Fruit fly (Drosophila melanogaster) whole organism, embryonic: ENCODE results near the gene CG9018.
A peak's percentile ranks its signal among the peaks of the same experiment; 100 is the strongest.

Experiments
- Abd-B ChIP-seq: fragments of 200-800 bp; sonication (Bioruptor generic); optimal IDR thresholded peaks from 2 replicates; lab custom pipeline; 2018; ENCODE audit warnings: missing biosample characterization, mild to moderate bottlenecking, missing genetic modification characterization, moderate library complexity
- BEAF-32 ChIP-seq: fragments of 200-800 bp; sonication (Bioruptor generic); optimal IDR thresholded peaks from 3 replicates; lab custom pipeline; 2017; ENCODE audit warnings: missing biosample characterization, missing genetic modification characterization, mild to moderate bottlenecking, moderate library complexity, missing genetic modification reagents
- CG10366 ChIP-seq: fragments of 200-800 bp; sonication (Bioruptor generic); IDR thresholded peaks from 2 replicates; pipeline ENCODE4 v1.3.6; 2022; ENCODE audit warnings: missing biosample characterization, missing genetic modification characterization
- CG10431 ChIP-seq: fragments of 200-800 bp; sonication (Bioruptor generic); optimal IDR thresholded peaks from 3 replicates; lab custom pipeline; 2018; ENCODE audit warnings: missing biosample characterization, mild to moderate bottlenecking, missing genetic modification characterization
- CG11504 ChIP-seq: fragments of 200-800 bp; sonication (Bioruptor generic); optimal IDR thresholded peaks from 3 replicates; lab custom pipeline; 2019; ENCODE audit warnings: missing biosample characterization, mild to moderate bottlenecking, missing genetic modification characterization, moderate library complexity
- CG13775 ChIP-seq: fragments of 200-800 bp; sonication (Bioruptor generic); optimal IDR thresholded peaks from 3 replicates; lab custom pipeline; 2017; ENCODE audit warnings: missing biosample characterization, mild to moderate bottlenecking, missing genetic modification characterization
- CG14667 ChIP-seq: fragments of 200-800 bp; sonication (Bioruptor generic); IDR thresholded peaks from 2 replicates; pipeline ENCODE4 v1.3.6; 2022; ENCODE audit warnings: missing biosample characterization, missing genetic modification characterization
- CG1529 ChIP-seq: fragments of 200-800 bp; sonication (Bioruptor generic); optimal IDR thresholded peaks from 3 replicates; lab custom pipeline; 2018; ENCODE audit warnings: missing biosample characterization, missing genetic modification characterization
- CG15514 ChIP-seq: fragments of 200-800 bp; sonication (Bioruptor generic); optimal IDR thresholded peaks from 3 replicates; lab custom pipeline; 2017; ENCODE audit warnings: missing biosample characterization, missing genetic modification characterization, mild to moderate bottlenecking, moderate library complexity, missing genetic modification reagents
- CG16813 ChIP-seq: fragments of 200-800 bp; sonication (Bioruptor generic); IDR thresholded peaks from 3 replicates; pipeline ENCODE4 v1.3.6; 2022; ENCODE audit warnings: missing biosample characterization, missing genetic modification characterization; ENCODE audit not compliant: partially characterized antibody
- CG2199 ChIP-seq: fragments of 200-800 bp; sonication (Bioruptor generic); IDR thresholded peaks from 3 replicates; pipeline ENCODE4 v1.3.6; 2022; ENCODE audit warnings: missing biosample characterization, missing genetic modification characterization
- CG2678 ChIP-seq: fragments of 200-800 bp; sonication (Bioruptor generic); optimal IDR thresholded peaks from 3 replicates; lab custom pipeline; 2019; ENCODE audit warnings: missing biosample characterization, mild to moderate bottlenecking, missing genetic modification characterization, moderate library complexity
- CG30431 ChIP-seq: fragments of 200-800 bp; sonication (Bioruptor generic); optimal IDR thresholded peaks from 2 replicates; lab custom pipeline; 2017; ENCODE audit warnings: missing biosample characterization, missing genetic modification characterization
- CG33213 ChIP-seq: fragments of 200-800 bp; sonication (Bioruptor generic); optimal IDR thresholded peaks from 3 replicates; lab custom pipeline; 2016; ENCODE audit warnings: missing biosample characterization, missing genetic modification characterization
- CG3838 ChIP-seq: fragments of 200-800 bp; sonication (Bioruptor generic); optimal IDR thresholded peaks from 3 replicates; lab custom pipeline; 2016; ENCODE audit warnings: missing biosample characterization, missing genetic modification characterization
- CG3847 ChIP-seq: fragments of 200-800 bp; sonication (Bioruptor generic); IDR thresholded peaks from 2 replicates; pipeline ENCODE4 v1.3.6; 2022; ENCODE audit warnings: missing biosample characterization, missing genetic modification characterization
- CG4730 ChIP-seq: fragments of 200-800 bp; sonication (Bioruptor generic); IDR thresholded peaks from 2 replicates; pipeline ENCODE4 v1.3.6; 2022; ENCODE audit warnings: missing biosample characterization, missing genetic modification characterization
- CG5180 ChIP-seq: fragments of 200-800 bp; sonication (Bioruptor generic); optimal IDR thresholded peaks from 3 replicates; lab custom pipeline; 2017; ENCODE audit warnings: missing biosample characterization, missing genetic modification characterization, mild to moderate bottlenecking, moderate library complexity, missing genetic modification reagents
- CG6689 ChIP-seq: fragments of 200-800 bp; sonication (Bioruptor generic); IDR thresholded peaks from 2 replicates; pipeline ENCODE4 v1.3.6; 2022; ENCODE audit warnings: missing biosample characterization, missing genetic modification characterization
- CG6791 ChIP-seq: fragments of 200-800 bp; sonication (Bioruptor generic); IDR thresholded peaks from 3 replicates; pipeline ENCODE4 v1.3.6; 2022; ENCODE audit warnings: missing biosample characterization, missing genetic modification characterization; ENCODE audit not compliant: partially characterized antibody
- CG8089 ChIP-seq: fragments of 200-800 bp; sonication (Bioruptor generic); optimal IDR thresholded peaks from 3 replicates; lab custom pipeline; 2016; ENCODE audit warnings: missing biosample characterization, missing genetic modification characterization
- CG8388 ChIP-seq: fragments of 200-800 bp; sonication (Bioruptor generic); optimal IDR thresholded peaks from 2 replicates; lab custom pipeline; 2019; ENCODE audit warnings: missing biosample characterization, mild to moderate bottlenecking, missing genetic modification characterization, moderate library complexity
- Dek ChIP-seq: fragments of 200-800 bp; sonication (Bioruptor generic); optimal IDR thresholded peaks from 3 replicates; lab custom pipeline; 2019; ENCODE audit warnings: missing biosample characterization, mild to moderate bottlenecking, missing genetic modification characterization, moderate library complexity
- Ets97D ChIP-seq: fragments of 200-800 bp; sonication (Bioruptor generic); optimal IDR thresholded peaks from 3 replicates; lab custom pipeline; 2016; ENCODE audit warnings: missing biosample characterization, missing genetic modification characterization
- HmgD ChIP-seq: fragments of 200-800 bp; sonication (Bioruptor generic); optimal IDR thresholded peaks from 3 replicates; lab custom pipeline; 2016; ENCODE audit warnings: missing biosample characterization, missing genetic modification characterization
- Hr51 ChIP-seq, 2 experiments: fragments of 200-800 bp; sonication (Bioruptor generic); optimal IDR thresholded peaks; 2 replicates in 1 of 2; 3 replicates in 1 of 2; lab custom pipeline; 2016 to 2018; ENCODE audit warnings: missing biosample characterization in 2 of 2, missing genetic modification characterization in 2 of 2, mild to moderate bottlenecking in 1 of 2, moderate library complexity in 1 of 2
- MBD-R2 ChIP-seq: fragments of 200-800 bp; sonication (Bioruptor generic); IDR thresholded peaks from 2 replicates; pipeline ENCODE4 v1.3.6; 2022; ENCODE audit warnings: missing biosample characterization, missing genetic modification characterization
- Optix ChIP-seq: fragments of 200-800 bp; sonication (Bioruptor generic); IDR thresholded peaks from 3 replicates; pipeline ENCODE4 v1.3.6; 2022; ENCODE audit warnings: missing biosample characterization, missing genetic modification characterization
- Scr ChIP-seq: fragments of 200-800 bp; sonication (Bioruptor generic); IDR thresholded peaks from 2 replicates; pipeline ENCODE4 v1.3.6; 2022; ENCODE audit warnings: missing biosample characterization, missing genetic modification characterization; ENCODE audit not compliant: partially characterized antibody
- ab ChIP-seq: fragments of 200-800 bp; sonication (Bioruptor generic); optimal IDR thresholded peaks from 2 replicates; lab custom pipeline; 2016; ENCODE audit warnings: missing biosample characterization, missing genetic modification characterization
- aop ChIP-seq: fragments of 200-800 bp; sonication (Bioruptor generic); IDR thresholded peaks from 2 replicates; pipeline ENCODE4 v1.3.6; 2022; ENCODE audit warnings: missing biosample characterization, missing genetic modification characterization
- ato ChIP-seq: fragments of 200-800 bp; sonication (Bioruptor generic); IDR thresholded peaks from 2 replicates; pipeline ENCODE4 v1.3.6; 2022; ENCODE audit warnings: missing biosample characterization, missing genetic modification characterization; ENCODE audit not compliant: partially characterized antibody
- cg ChIP-seq: fragments of 200-800 bp; sonication (Bioruptor generic); optimal IDR thresholded peaks from 3 replicates; lab custom pipeline; 2019; ENCODE audit warnings: missing biosample characterization, mild to moderate bottlenecking, missing genetic modification characterization, moderate library complexity
- cwo ChIP-seq: fragments of 200-800 bp; sonication (Bioruptor generic); optimal IDR thresholded peaks from 3 replicates; lab custom pipeline; 2017; ENCODE audit warnings: missing biosample characterization, missing genetic modification characterization, mild to moderate bottlenecking, moderate library complexity, missing genetic modification reagents
- dpn ChIP-seq, 2 experiments: fragments of 200-800 bp; sonication (Bioruptor generic); optimal IDR thresholded peaks; 3 replicates each; lab custom pipeline; 2016; ENCODE audit warnings: missing biosample characterization in 2 of 2, missing genetic modification characterization in 2 of 2
- fu2 ChIP-seq: fragments of 200-800 bp; sonication (Bioruptor generic); optimal IDR thresholded peaks from 2 replicates; lab custom pipeline; 2016; ENCODE audit warnings: missing biosample characterization, missing genetic modification characterization
- gfzf ChIP-seq: fragments of 200-800 bp; sonication (Bioruptor generic); optimal IDR thresholded peaks from 2 replicates; lab custom pipeline; 2016; ENCODE audit warnings: missing biosample characterization, mild to moderate bottlenecking, missing genetic modification characterization, moderate library complexity
- gsb ChIP-seq: fragments of 200-800 bp; sonication (Bioruptor generic); IDR thresholded peaks from 2 replicates; pipeline ENCODE4 v1.3.6; 2022; ENCODE audit warnings: missing biosample characterization, missing genetic modification characterization
- kni ChIP-seq: fragments of 200-800 bp; sonication (Bioruptor generic); optimal IDR thresholded peaks from 3 replicates; lab custom pipeline; 2017; ENCODE audit warnings: mild to moderate bottlenecking, missing biosample characterization, missing genetic modification reagents, missing genetic modification characterization
- lov ChIP-seq, 2 experiments: fragments of 200-800 bp in 1 of 2; fragments of >200 bp in 1 of 2; sonication (Bioruptor generic) in 1 of 2; IDR thresholded peaks in 1 of 2; optimal IDR thresholded peaks in 1 of 2; 2 replicates in 1 of 2; 3 replicates in 1 of 2; pipeline versions ENCODE4 v1.3.6 to Lab custom; 2017 to 2022; ENCODE audit warnings: missing biosample characterization in 1 of 2, missing genetic modification characterization in 1 of 2
- sna ChIP-seq: fragments of 200-800 bp; sonication (Bioruptor generic); IDR thresholded peaks from 2 replicates; pipeline ENCODE4 v1.3.6; 2022; ENCODE audit warnings: missing biosample characterization, missing genetic modification characterization; ENCODE audit not compliant: partially characterized antibody
- stc ChIP-seq: fragments of 200-800 bp; sonication (Bioruptor generic); IDR thresholded peaks from 2 replicates; pipeline ENCODE4 v1.3.6; 2022; ENCODE audit warnings: missing biosample characterization, missing genetic modification characterization
- sug ChIP-seq: fragments of 200-800 bp; optimal IDR thresholded peaks from 2 replicates; lab custom pipeline; 2019; ENCODE audit warnings: missing biosample characterization, mild to moderate bottlenecking, missing genetic modification characterization, moderate library complexity
- trh ChIP-seq: fragments of 200-800 bp; sonication (Bioruptor generic); optimal IDR thresholded peaks from 2 replicates; lab custom pipeline; 2016; ENCODE audit warnings: missing biosample characterization, missing genetic modification characterization
- usp ChIP-seq: fragments of >200 bp; optimal IDR thresholded peaks from 2 replicates; lab custom pipeline; 2017; ENCODE audit warnings: missing biosample characterization, missing genetic modification characterization
- vnd ChIP-seq: fragments of 200-800 bp; sonication (Bioruptor generic); IDR thresholded peaks from 3 replicates; pipeline ENCODE4 v1.3.6; 2022; ENCODE audit warnings: missing biosample characterization, missing genetic modification characterization; ENCODE audit not compliant: partially characterized antibody
- yki ChIP-seq: fragments of >200 bp; optimal IDR thresholded peaks from 3 replicates; lab custom pipeline; 2018
- zen2 ChIP-seq: fragments of 200-800 bp; sonication (Bioruptor generic); IDR thresholded peaks from 3 replicates; pipeline ENCODE4 v1.3.6; 2022; ENCODE audit warnings: missing biosample characterization, missing genetic modification characterization; ENCODE audit not compliant: partially characterized antibody

CG9018 gene

DNA sequence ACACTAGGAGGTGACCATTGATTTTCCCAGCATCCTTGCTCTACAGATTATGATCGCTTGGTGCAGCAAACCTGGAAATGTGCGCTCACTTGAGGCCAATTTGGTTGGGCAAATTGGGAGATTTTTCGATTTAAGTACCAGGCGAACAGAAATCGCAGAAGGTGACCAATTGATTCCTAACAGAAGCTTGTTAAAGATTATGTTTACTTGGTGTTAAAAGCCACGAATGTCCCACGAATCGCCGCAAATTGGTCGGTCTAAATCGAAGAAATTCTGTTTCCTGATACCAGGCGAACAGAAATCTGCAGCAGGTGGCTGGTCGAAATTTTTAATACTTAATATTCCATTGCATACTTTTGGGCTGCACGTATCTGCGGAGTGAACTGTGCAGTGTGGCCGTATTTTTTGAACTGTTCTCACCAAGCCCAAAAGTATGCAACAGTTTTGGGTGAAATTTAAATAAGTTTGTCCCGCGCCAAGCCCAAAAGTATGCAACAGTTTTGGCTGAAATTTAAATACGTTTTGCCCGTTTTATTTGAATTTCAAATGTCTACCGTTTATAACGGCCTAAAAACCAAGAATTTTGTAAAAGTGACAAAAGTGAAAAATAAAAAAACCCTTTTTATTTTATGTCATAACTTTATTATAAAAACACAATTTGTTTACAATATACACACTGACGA is 7.1 kb upstream of the CG9018 start, which contains the start of gene CG32301 (continued):
- TF ChIP-seq CG13775 (GFP tag; lab: Kevin White, UChicago) (no peak), ab (no peak), Scr (GFP tag; lab: Robert Waterston, UW) (peak; percentile 42), CG6689 (GFP tag; lab: Robert Waterston, UW) (no peak), gsb (GFP tag; lab: Robert Waterston, UW) (no peak), CG3847 (GFP tag; lab: Robert Waterston, UW) (0 out of 2 replicates have a peak, but pooled peaks have one; percentile 9), Hr51 (GFP tag; optimal IDR thresholded peaks at IDR 0.05; lab: Kevin White, UChicago) (no peak), sna (peak; percentile 64), CG8089 (GFP tag; lab: Kevin White, UChicago) (no peak), gfzf (GFP tag; lab: Kevin White, UChicago) (peak; percentile 42), usp (GFP tag; lab: Kevin White, UChicago) (no peak), BEAF-32 (GFP tag; lab: Kevin White, UChicago) (no peak), CG3838 (GFP tag; lab: Kevin White, UChicago) (no peak), zen2 (GFP tag; lab: Robert Waterston, UW) (peak; percentile 70), lov (optimal IDR thresholded peaks at IDR 0.05; lab: Kevin White, UChicago) (no peak), lov (GFP tag; IDR thresholded peaks at IDR 0.05; lab: Robert Waterston, UW) (no peak), CG10431 (no peak), Ets97D (GFP tag; lab: Kevin White, UChicago) (no peak), Optix (GFP tag; lab: Robert Waterston, UW) (no peak), stc (GFP tag; lab: Robert Waterston, UW) (peak; percentile 41; the same call in 1 of the 2 replicates), CG2199 (GFP tag; lab: Robert Waterston, UW) (0 out of 3 replicates have a peak, but pooled peaks have one; percentile 17), aop (GFP tag; lab: Robert Waterston, UW) (no peak), kni (GFP tag; lab: Kevin White, UChicago) (peak; percentile 80), sug (tag; lab: Kevin White, UChicago) (no peak), ato (peak; percentile 29; the same call in 1 of the 2 replicates), CG15514 (peak; percentile 43), Abd-B (GFP tag; lab: Kevin White, UChicago) (no peak), trh (GFP tag; lab: Kevin White, UChicago) (no peak), fu2 (GFP tag; lab: Kevin White, UChicago) (no peak), CG30431 (GFP tag; lab: Kevin White, UChicago) (no peak), Dek (tag; lab: Kevin White, UChicago) (no peak), CG10366 (no peak), CG5180 (no peak), dpn (GFP tag; optimal IDR thresholded peaks at IDR 0.05; lab: Kevin White, UChicago) (no peak), MBD-R2 (GFP tag; lab: Robert Waterston, UW) (no peak), CG8388 (no peak), yki (lab: Kevin White, UChicago) (no peak), cwo (GFP tag; lab: Kevin White, UChicago) (no peak), CG4730 (no peak), CG2678 (tag; lab: Kevin White, UChicago) (no peak), CG6791 (GFP tag; lab: Robert Waterston, UW) (peak; percentile 83), cg (no peak), CG1529 (GFP tag; lab: Kevin White, UChicago) (no peak), CG33213 (peak; percentile 88), HmgD (GFP tag; lab: Kevin White, UChicago) (no peak), vnd (GFP tag; lab: Robert Waterston, UW) (peak; percentile 27; the same call in 1 of the 3 replicates), CG11504 (no peak), CG14667 (GFP tag; lab: Robert Waterston, UW) (no peak), CG16813 (0 out of 3 replicates have a peak, but pooled peaks have one; percentile 18)
